Worm (Caenorhabditis elegans): Measurements from ENCODE around the gene T09A5.15.
A peak's percentile ranks its signal among the peaks of the same experiment; 100 is the strongest.

ce11 chrII:7884898-7885297 is 27.1 kb downstream of the T09A5.15 start:
- TF ChIP-seq lin-39 (tag; optimal IDR thresholded peaks at IDR 0.05) (peak; percentile 60), tbx-2 (tag; optimal IDR thresholded peaks at IDR 0.05) (no peak)

Measured in whole organism, L3 larva.